Fruit fly (Drosophila melanogaster): ENCODE results near the gene TfIIB.

The TfIIB gene

dm6 chr2L:10435606-10436160 lies 4.5 kb downstream of the TfIIB start, which contains the start of the genes TBC1D16 and holn1 (continued):
- TF ChIP-seq ranshi (GFP tag; IDR thresholded peaks at IDR 0.05), result no peak
- no peak for TF ChIP-seq CG6254 (GFP tag; optimal IDR thresholded peaks at IDR 0.05)
- no peak for TF ChIP-seq sqz (GFP tag; optimal IDR thresholded peaks at IDR 0.05)
- peak; percentile 52; the same call in 2 of the 3 replicates for TF ChIP-seq HLH4C (GFP tag; IDR thresholded peaks at IDR 0.05; ENCODE audit: partially characterized antibody)
- TF ChIP-seq z (GFP tag; IDR thresholded peaks at IDR 0.05), result no peak
- TF ChIP-seq Hr51 (GFP tag; optimal IDR thresholded peaks at IDR 0.05), result no peak
- no peak for TF ChIP-seq Deaf1 (tag; optimal IDR thresholded peaks at IDR 0.05)
- no peak for TF ChIP-seq Hr3 (GFP tag; optimal IDR thresholded peaks at IDR 0.05)
- no peak for TF ChIP-seq otp (GFP tag; IDR thresholded peaks at IDR 0.05)
- no peak for TF ChIP-seq Ssrp (tag; optimal IDR thresholded peaks at IDR 0.05)
- no peak for TF ChIP-seq Ptx1 (GFP tag; IDR thresholded peaks at IDR 0.05)
- no peak for TF ChIP-seq CG12236 (GFP tag; optimal IDR thresholded peaks at IDR 0.05)
- no peak for TF ChIP-seq Ravus (GFP tag; IDR thresholded peaks at IDR 0.05)
- no peak for TF ChIP-seq bab2 (GFP tag; optimal IDR thresholded peaks at IDR 0.05)
- TF ChIP-seq p53 (GFP tag; optimal IDR thresholded peaks at IDR 0.05), result no peak
- TF ChIP-seq zen2 (GFP tag; IDR thresholded peaks at IDR 0.05; ENCODE audit: partially characterized antibody), result peak; percentile 5; the same call in 1 of the 3 replicates
- TF ChIP-seq Lhr (GFP tag; optimal IDR thresholded peaks at IDR 0.05), result no peak
- no peak for TF ChIP-seq fd64A (GFP tag; optimal IDR thresholded peaks at IDR 0.05)
- no peak for TF ChIP-seq CG14667 (GFP tag; IDR thresholded peaks at IDR 0.05)
- no peak for TF ChIP-seq E2f1 (GFP tag; IDR thresholded peaks at IDR 0.05)
- no peak for TF ChIP-seq CG42726 (GFP tag; IDR thresholded peaks at IDR 0.05; ENCODE audit: partially characterized antibody)
- TF ChIP-seq CTCF (GFP tag; optimal IDR thresholded peaks at IDR 0.05), result no peak
- TF ChIP-seq CG15514 (GFP tag; optimal IDR thresholded peaks at IDR 0.05), result no peak
- no peak for TF ChIP-seq CG2120 (GFP tag; optimal IDR thresholded peaks at IDR 0.05)
- TF ChIP-seq Dref (GFP tag; IDR thresholded peaks at IDR 0.05), result peak; percentile 54
- no peak for TF ChIP-seq CG13775 (GFP tag; optimal IDR thresholded peaks at IDR 0.05)
- no peak for TF ChIP-seq wdn (GFP tag; IDR thresholded peaks at IDR 0.05)
- TF ChIP-seq run (tag; optimal IDR thresholded peaks at IDR 0.05), result no peak
- peak; percentile 73 for TF ChIP-seq onecut (GFP tag; IDR thresholded peaks at IDR 0.05)
- TF ChIP-seq CG7556 (GFP tag; optimal IDR thresholded peaks at IDR 0.05), result no peak
- TF ChIP-seq Bgb (GFP tag; IDR thresholded peaks at IDR 0.05; ENCODE audit: partially characterized antibody), result peak; percentile 42; the same call in 1 of the 2 replicates
- no peak for TF ChIP-seq CG17359 (tag; optimal IDR thresholded peaks at IDR 0.05)
- TF ChIP-seq Doc3 (GFP tag; IDR thresholded peaks at IDR 0.05; ENCODE audit: partially characterized antibody), result peak; percentile 27; the same call in 1 of the 3 replicates
- TF ChIP-seq BtbVII (GFP tag; optimal IDR thresholded peaks at IDR 0.05), result no peak
- no peak for TF ChIP-seq jing (GFP tag; optimal IDR thresholded peaks at IDR 0.05)
- no peak for TF ChIP-seq aop (GFP tag; IDR thresholded peaks at IDR 0.05)
- TF ChIP-seq lab (GFP tag; optimal IDR thresholded peaks at IDR 0.05), result no peak
- peak; percentile 37 for TF ChIP-seq CG12659 (GFP tag; optimal IDR thresholded peaks at IDR 0.05)
- no peak for TF ChIP-seq CG6683 (GFP tag; optimal IDR thresholded peaks at IDR 0.05)
- no peak for TF ChIP-seq CoRest (tag; optimal IDR thresholded peaks at IDR 0.05)
- peak; percentile 8 for TF ChIP-seq CG1603 (tag; optimal IDR thresholded peaks at IDR 0.05)
- 0 out of 2 replicates have a peak, but pooled peaks have one; percentile 25 for TF ChIP-seq Xrp1 (GFP tag; IDR thresholded peaks at IDR 0.05)
- peak; percentile 44 for TF ChIP-seq stwl (tag; optimal IDR thresholded peaks at IDR 0.05)
- no peak for TF ChIP-seq disco-r (GFP tag; optimal IDR thresholded peaks at IDR 0.05)
- peak; percentile 62 for TF ChIP-seq Sry-δ (GFP tag; optimal IDR thresholded peaks at IDR 0.05)
- TF ChIP-seq chif (GFP tag; optimal IDR thresholded peaks at IDR 0.05), result no peak
- TF ChIP-seq CG10979 (tag; optimal IDR thresholded peaks at IDR 0.05), result no peak
- no peak for TF ChIP-seq CG33213 (GFP tag; optimal IDR thresholded peaks at IDR 0.05)
- TF ChIP-seq da (GFP tag; optimal IDR thresholded peaks at IDR 0.05), result no peak
- no peak for TF ChIP-seq CG30403 (GFP tag; optimal IDR thresholded peaks at IDR 0.05)
- no peak for TF ChIP-seq CG10959 (GFP tag; IDR thresholded peaks at IDR 0.05)
